Worm (Caenorhabditis elegans) whole organism, L1 larva: ENCODE results near the gene sre-45.

ENCODE experiments used
- aha-1 ChIP-seq: fragments of 150-350 bp; optimal IDR thresholded peaks from 2 replicates; lab custom pipeline; 2014; ENCODE audit warnings: missing biosample characterization, missing genetic modification characterization
- alr-1 ChIP-seq: fragments of 200-800 bp; sonication (Bioruptor generic); optimal IDR thresholded peaks from 2 replicates; lab custom pipeline; 2018; ENCODE audit warnings: borderline replicate concordance, mild to moderate bottlenecking, missing genetic modification characterization, missing compliant biosample characterization
- aly-2 ChIP-seq: fragments of 150-350 bp; optimal IDR thresholded peaks from 2 replicates; lab custom pipeline; 2014; ENCODE audit warnings: missing biosample characterization, missing genetic modification characterization
- ama-1 ChIP-seq: fragments of 150-350 bp; optimal IDR thresholded peaks from 2 replicates; lab custom pipeline; 2014
- blmp-1 ChIP-seq: fragments of 150-350 bp; optimal IDR thresholded peaks from 2 replicates; lab custom pipeline; 2014; ENCODE audit warnings: missing biosample characterization, missing genetic modification characterization
- ceh-8 ChIP-seq: fragments of 200-800 bp; sonication (Bioruptor generic); optimal IDR thresholded peaks from 2 replicates; lab custom pipeline; 2018; ENCODE audit warnings: mild to moderate bottlenecking, missing genetic modification characterization, moderate library complexity, missing compliant biosample characterization
- ceh-82 ChIP-seq, 3 experiments: fragments of 150-350 bp in 1 of 3; sonication (generic microtip) in 2 of 3; optimal IDR thresholded peaks; 2 replicates each; lab custom pipeline; 2014 to 2017; ENCODE audit warnings: missing biosample characterization in 3 of 3, missing genetic modification characterization in 3 of 3
- ceh-90 ChIP-seq: sonication (generic microtip); optimal IDR thresholded peaks from 2 replicates; lab custom pipeline; 2016; ENCODE audit warnings: missing genetic modification characterization, missing compliant biosample characterization
- dpl-1 ChIP-seq, 3 experiments: fragments of 150-350 bp in 2 of 3; sonication (generic microtip) in 1 of 3; optimal IDR thresholded peaks; 2 replicates each; lab custom pipeline; 2014 to 2017; ENCODE audit warnings: missing biosample characterization in 3 of 3, missing genetic modification characterization in 3 of 3, missing genetic modification reagents in 3 of 3
- dsc-1 ChIP-seq: sonication (generic microtip); optimal IDR thresholded peaks from 2 replicates; lab custom pipeline; 2016; ENCODE audit warnings: mild to moderate bottlenecking, missing genetic modification characterization, missing compliant biosample characterization
- efl-1 ChIP-seq, 4 experiments: fragments of 150-350 bp; optimal IDR thresholded peaks in 3 of 4; peaks in 1 of 4; 1 replicate in 1 of 4; 2 replicates in 3 of 4; lab custom pipeline; 2014; ENCODE audit warnings: missing biosample characterization in 2 of 4, missing genetic modification characterization in 2 of 4, missing genetic modification reagents in 2 of 4
- efl-3 ChIP-seq: fragments of 200-800 bp; sonication (Bioruptor generic); optimal IDR thresholded peaks from 2 replicates; lab custom pipeline; 2018; ENCODE audit warnings: mild to moderate bottlenecking, missing genetic modification characterization, missing compliant biosample characterization
- egl-13 ChIP-seq: sonication (generic microtip); optimal IDR thresholded peaks from 2 replicates; lab custom pipeline; 2016; ENCODE audit warnings: missing genotype, missing genetic modification reagents, missing genetic modification characterization, missing compliant biosample characterization
- egl-27 ChIP-seq, 2 experiments: fragments of 150-350 bp in 1 of 2; sonication (generic microtip); optimal IDR thresholded peaks; 3 replicates each; lab custom pipeline; 2017 to 2018; ENCODE audit warnings: missing biosample characterization in 2 of 2, missing genetic modification characterization in 2 of 2, missing genetic modification reagents in 2 of 2
- elt-2 ChIP-seq: sonication (generic microtip); optimal IDR thresholded peaks from 2 replicates; lab custom pipeline; 2016; ENCODE audit warnings: missing genetic modification characterization, mild to moderate bottlenecking, inconsistent platforms, missing compliant biosample characterization, missing genetic modification reagents
- elt-3 ChIP-seq, 6 experiments: fragments of 150-350 bp in 1 of 6; sonication (generic microtip); optimal IDR thresholded peaks; 2 replicates each; lab custom pipeline; 2017 to 2018; ENCODE audit warnings: missing biosample characterization in 6 of 6, missing genetic modification characterization in 6 of 6, inconsistent platforms in 1 of 6
- fkh-10 ChIP-seq: sonication (generic microtip); optimal IDR thresholded peaks from 2 replicates; lab custom pipeline; 2017; ENCODE audit warnings: missing biosample characterization, missing genetic modification reagents, missing genetic modification characterization
- fkh-8 ChIP-seq: sonication (generic microtip); optimal IDR thresholded peaks from 2 replicates; lab custom pipeline; 2016; ENCODE audit warnings: mild to moderate bottlenecking, missing genetic modification characterization, missing compliant biosample characterization
- fos-1 ChIP-seq: fragments of 150-350 bp; optimal IDR thresholded peaks from 2 replicates; lab custom pipeline; 2014; ENCODE audit warnings: missing biosample characterization, missing genetic modification characterization
- grh-1 ChIP-seq: fragments of 200-800 bp; sonication (Bioruptor generic); IDR thresholded peaks from 2 replicates; pipeline ENCODE4 v1.3.6; 2022; ENCODE audit warnings: missing genetic modification reagents, missing genetic modification characterization, missing compliant biosample characterization
- hlh-17 ChIP-seq: fragments of 200-800 bp; sonication (Bioruptor generic); optimal IDR thresholded peaks from 2 replicates; lab custom pipeline; 2018; ENCODE audit warnings: missing genetic modification characterization, mild to moderate bottlenecking, missing compliant biosample characterization, moderate library complexity, borderline replicate concordance
- hpl-2 ChIP-seq: fragments of 150-350 bp; optimal IDR thresholded peaks from 2 replicates; lab custom pipeline; 2014; ENCODE audit warnings: missing biosample characterization, missing genetic modification reagents, missing genetic modification characterization
- irx-1 ChIP-seq: sonication (generic microtip); optimal IDR thresholded peaks from 2 replicates; lab custom pipeline; 2016; ENCODE audit warnings: missing genetic modification characterization, missing compliant biosample characterization
- lin-13 ChIP-seq: fragments of 150-350 bp; optimal IDR thresholded peaks from 2 replicates; lab custom pipeline; 2014; ENCODE audit warnings: missing biosample characterization, missing genetic modification reagents, missing genetic modification characterization
- lin-14 ChIP-seq: fragments of 200-800 bp; sonication (Bioruptor generic); optimal IDR thresholded peaks from 2 replicates; lab custom pipeline; 2018; ENCODE audit warnings: mild to moderate bottlenecking, missing genetic modification characterization, moderate library complexity, missing compliant biosample characterization
- lin-39 ChIP-seq: fragments of 150-350 bp; optimal IDR thresholded peaks from 2 replicates; lab custom pipeline; 2014; ENCODE audit warnings: missing biosample characterization, missing genetic modification reagents, missing genetic modification characterization
- mdl-1 ChIP-seq, 2 experiments: fragments of 150-350 bp; optimal IDR thresholded peaks; 2 replicates each; lab custom pipeline; 2014 to 2017; ENCODE audit warnings: missing biosample characterization in 2 of 2, missing genetic modification characterization in 2 of 2, inconsistent platforms in 1 of 2
- nhr-11 ChIP-seq: fragments of 150-350 bp; optimal IDR thresholded peaks from 2 replicates; lab custom pipeline; 2014; ENCODE audit warnings: missing biosample characterization, missing genetic modification characterization
- nhr-12 ChIP-seq: sonication (generic microtip); optimal IDR thresholded peaks from 2 replicates; lab custom pipeline; 2017; ENCODE audit warnings: missing biosample characterization, missing genetic modification characterization
- nhr-19 ChIP-seq: fragments of 200-800 bp; sonication (Bioruptor generic); conservative IDR thresholded peaks from 2 replicates; pipeline ENCODE4 v1.3.6; 2022; ENCODE audit warnings: missing genetic modification characterization, missing compliant biosample characterization
- nhr-20 ChIP-seq: sonication (generic microtip); optimal IDR thresholded peaks from 2 replicates; lab custom pipeline; 2016; ENCODE audit warnings: mild to moderate bottlenecking, missing genetic modification characterization, missing compliant biosample characterization
- nhr-237 ChIP-seq: fragments of 150-350 bp; optimal IDR thresholded peaks from 2 replicates; lab custom pipeline; 2014; ENCODE audit warnings: missing biosample characterization, missing genetic modification characterization
- nhr-28 ChIP-seq: fragments of 150-350 bp; optimal IDR thresholded peaks from 2 replicates; lab custom pipeline; 2014; ENCODE audit warnings: missing biosample characterization, missing genetic modification characterization
- nhr-47 ChIP-seq: sonication (generic microtip); optimal IDR thresholded peaks from 2 replicates; lab custom pipeline; 2016; ENCODE audit warnings: mild to moderate bottlenecking, missing genetic modification characterization, moderate library complexity, missing compliant biosample characterization
- nhr-71 ChIP-seq: sonication (generic microtip); optimal IDR thresholded peaks from 2 replicates; lab custom pipeline; 2016; ENCODE audit warnings: mild to moderate bottlenecking, missing genetic modification characterization, moderate library complexity, missing compliant biosample characterization
- skn-1 ChIP-seq: fragments of 150-350 bp; optimal IDR thresholded peaks from 2 replicates; lab custom pipeline; 2014; ENCODE audit warnings: missing biosample characterization, missing genetic modification characterization
- snpc-4 ChIP-seq: fragments of 150-350 bp; optimal IDR thresholded peaks from 2 replicates; lab custom pipeline; 2014; ENCODE audit warnings: missing biosample characterization, missing genetic modification characterization
- swsn-7 ChIP-seq: sonication (generic microtip); optimal IDR thresholded peaks from 2 replicates; lab custom pipeline; 2016; ENCODE audit warnings: missing genetic modification characterization, missing compliant biosample characterization
- tbx-2 ChIP-seq: sonication (generic microtip); optimal IDR thresholded peaks from 2 replicates; lab custom pipeline; 2016; ENCODE audit warnings: missing genetic modification characterization, missing compliant biosample characterization
- tlp-1 ChIP-seq: fragments of 150-350 bp; optimal IDR thresholded peaks from 2 replicates; lab custom pipeline; 2014; ENCODE audit warnings: missing biosample characterization, missing genetic modification characterization
- unc-130 ChIP-seq: fragments of 150-350 bp; optimal IDR thresholded peaks from 2 replicates; lab custom pipeline; 2017; ENCODE audit warnings: missing biosample characterization, missing genetic modification characterization, inconsistent platforms
- unc-30 ChIP-seq: sonication (generic microtip); optimal IDR thresholded peaks from 2 replicates; lab custom pipeline; 2017; ENCODE audit warnings: missing biosample characterization, missing genetic modification characterization
- unc-62 ChIP-seq: fragments of 150-350 bp; optimal IDR thresholded peaks from 2 replicates; lab custom pipeline; 2014; ENCODE audit warnings: missing biosample characterization, missing genetic modification reagents, missing genetic modification characterization
- unc-86 ChIP-seq: sonication (generic microtip); optimal IDR thresholded peaks from 2 replicates; lab custom pipeline; 2016; ENCODE audit warnings: missing genetic modification characterization, missing compliant biosample characterization

Gene sre-45

DNA sequence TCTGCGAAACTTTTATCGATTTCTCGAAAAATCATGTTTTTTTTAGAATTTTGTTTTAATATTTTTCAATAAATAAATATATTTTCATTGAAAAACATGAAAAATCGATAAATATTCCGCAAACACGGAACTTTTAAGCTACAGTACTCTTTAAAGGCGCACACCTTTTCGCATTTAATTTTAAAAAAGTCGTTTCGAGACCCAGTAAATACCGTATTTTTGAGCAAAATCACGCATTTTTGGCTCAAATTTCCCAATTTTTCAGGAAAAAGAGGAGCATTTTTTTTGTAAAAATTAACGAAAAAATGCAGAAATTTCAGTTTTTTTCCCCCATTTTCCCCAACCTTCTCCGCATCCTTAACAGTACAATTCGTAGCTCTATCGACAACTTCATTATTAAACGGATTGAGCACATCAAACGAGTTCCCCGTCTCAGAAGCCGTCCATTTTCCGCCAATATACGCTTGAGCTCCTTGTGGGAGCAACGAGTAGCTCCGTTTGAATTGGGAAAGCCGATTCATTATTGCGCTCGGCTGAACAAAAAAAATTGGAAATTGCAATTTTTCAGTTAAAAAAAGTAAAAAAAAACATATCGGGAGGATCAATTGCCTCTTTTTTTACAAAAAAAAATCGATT is 26.3 kb upstream of the sre-45 start, which contains the start of gene alh-7 (continued):
- TF ChIP-seq elt-2 (tag; lab: Kevin White, UChicago) (no peak), hlh-17 (GFP tag; lab: Kevin White, UChicago) (no peak), ceh-8 (GFP tag; lab: Kevin White, UChicago) (no peak)

DNA sequence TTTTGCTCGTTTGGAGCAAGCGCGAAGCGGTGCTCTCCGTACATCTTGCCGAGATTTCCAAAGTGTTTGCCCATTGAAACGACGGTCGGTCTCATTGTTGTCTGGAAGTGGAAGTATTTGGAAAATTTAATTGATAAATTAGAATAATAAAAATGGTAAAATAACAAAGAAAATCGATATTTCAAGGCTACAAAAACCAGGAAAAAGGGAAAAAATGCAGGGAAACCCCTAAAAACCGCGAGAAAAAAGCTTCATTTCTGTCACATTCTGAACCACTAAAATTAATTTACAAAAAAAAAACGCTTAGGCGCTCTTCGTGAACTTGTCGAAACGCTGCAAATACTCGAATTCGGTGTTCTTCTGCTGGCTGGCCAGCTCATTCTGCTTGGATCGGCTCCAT is 24.8 kb upstream of the sre-45 start, which contains the start of gene F45H10.2:
Gene F45H10.2, minus strand, starts transcription at position 101 of the 400 bp plus-strand sequence.
- TF ChIP-seq unc-86 (tag; lab: Kevin White, UChicago) (no peak), dpl-1 (GFP tag; optimal IDR thresholded peaks at IDR 0.05; lab: Kevin White, UChicago) (no peak), ama-1 (lab: Kevin White, UChicago) (no peak), lin-14 (GFP tag; lab: Kevin White, UChicago) (no peak), skn-1 (no peak), lin-39 (tag; lab: Kevin White, UChicago) (no peak), nhr-71 (tag; lab: Kevin White, UChicago) (no peak), lin-13 (GFP tag; lab: Kevin White, UChicago) (no peak), snpc-4 (tag; lab: Kevin White, UChicago) (no peak), irx-1 (tag; lab: Kevin White, UChicago) (no peak), unc-30 (tag; lab: Kevin White, UChicago) (no peak), nhr-47 (tag; lab: Kevin White, UChicago) (no peak), swsn-7 (tag; lab: Kevin White, UChicago) (no peak)

ce11 chrII:13494175-13494650 is 23.5 kb upstream of the sre-45 start, which contains the start of gene ndua-7:
Gene ndua-7, minus strand, starts transcription at chrII:13494600.
- peak; percentile 31 for TF ChIP-seq ceh-8 (GFP tag; lab: Kevin White, UChicago)
- no peak for TF ChIP-seq unc-62 (GFP tag; lab: Kevin White, UChicago)
- TF ChIP-seq efl-1 (optimal IDR thresholded peaks at IDR 0.05; lab: Kevin White, UChicago), result no peak
- TF ChIP-seq efl-1 (GFP tag; optimal IDR thresholded peaks at IDR 0.05 in 1 of 2; lab: Kevin White, UChicago), result peak in 1 of 2 experiments; percentile 35
- TF ChIP-seq nhr-12 (tag; lab: Kevin White, UChicago), result no peak

DNA sequence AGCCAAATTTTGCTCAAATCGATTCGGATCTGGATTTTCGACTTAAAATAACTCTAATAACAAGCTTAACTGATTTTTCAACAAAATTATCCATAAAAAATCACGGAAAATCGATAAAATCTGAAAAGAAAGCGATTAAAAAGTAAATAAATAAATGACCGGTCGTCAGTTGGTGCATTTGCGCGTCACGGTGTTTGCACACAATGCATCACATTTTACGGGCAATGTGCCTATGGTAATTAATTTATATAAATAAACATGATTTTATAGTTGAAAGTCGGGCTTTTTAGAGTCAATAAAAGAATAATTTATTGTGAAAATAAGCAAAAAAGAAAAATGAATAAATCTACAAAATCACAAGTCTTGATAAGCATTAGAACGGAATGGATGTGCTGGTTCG is 22.9 kb upstream of the sre-45 start:
- TF ChIP-seq tlp-1, result no peak
- TF ChIP-seq efl-3, result no peak
- no peak for TF ChIP-seq alr-1 (tag; lab: Kevin White, UChicago)
- TF ChIP-seq nhr-237, result no peak
- peak; percentile 11 for TF ChIP-seq nhr-28 (tag; lab: Kevin White, UChicago)
- no peak for TF ChIP-seq fkh-10 (GFP tag; lab: Kevin White, UChicago)
- TF ChIP-seq tbx-2 (tag; lab: Kevin White, UChicago), result peak; percentile 9
- peak; percentile 26 for TF ChIP-seq nhr-20 (tag; lab: Kevin White, UChicago)
- TF ChIP-seq unc-130 (tag; lab: Kevin White, UChicago), result peak; percentile 57
- TF ChIP-seq elt-3 (tag; optimal IDR thresholded peaks at IDR 0.05; lab: Kevin White, UChicago), result no peak
- TF ChIP-seq unc-30 (tag; lab: Kevin White, UChicago), result no peak
- no peak for TF ChIP-seq aha-1 (tag; lab: Kevin White, UChicago)
- TF ChIP-seq nhr-11 (tag; lab: Kevin White, UChicago), result no peak
- TF ChIP-seq ceh-90 (tag; lab: Kevin White, UChicago), result no peak
- TF ChIP-seq fkh-8, result no peak
- no peak for TF ChIP-seq elt-2 (tag; lab: Kevin White, UChicago)
- no peak for TF ChIP-seq hpl-2 (GFP tag; lab: Kevin White, UChicago)
- TF ChIP-seq skn-1, result no peak
- no peak for TF ChIP-seq hlh-17 (GFP tag; lab: Kevin White, UChicago)
- no peak for TF ChIP-seq mdl-1 (tag; optimal IDR thresholded peaks at IDR 0.05; lab: Kevin White, UChicago)
- TF ChIP-seq aly-2 (tag; lab: Kevin White, UChicago), result no peak
- peak in 2 of 3 experiments; percentile 51 to 62 for TF ChIP-seq dpl-1 (GFP tag; optimal IDR thresholded peaks at IDR 0.05; lab: Kevin White, UChicago)
- TF ChIP-seq ceh-82 (tag; optimal IDR thresholded peaks at IDR 0.05; lab: Kevin White, UChicago), result peak in 1 of 3 experiments; percentile 18
- no peak for TF ChIP-seq egl-27 (tag; optimal IDR thresholded peaks at IDR 0.05; lab: Kevin White, UChicago)
- TF ChIP-seq nhr-19 (GFP tag; lab: Robert Waterston, UW), result peak; percentile 37
- no peak for TF ChIP-seq fos-1
- peak; percentile 58 for TF ChIP-seq dsc-1 (tag; lab: Kevin White, UChicago)
- no peak for TF ChIP-seq unc-86 (tag; lab: Kevin White, UChicago)
- TF ChIP-seq blmp-1 (tag; lab: Kevin White, UChicago), result no peak
- TF ChIP-seq egl-13 (tag; lab: Kevin White, UChicago), result peak; percentile 17
- no peak for TF ChIP-seq grh-1 (GFP tag; lab: Robert Waterston, UW)
